Fruit fly (Drosophila melanogaster) whole organism, embryonic: Measurements from ENCODE around the gene NdufV3.

Experiments
- Abd-B ChIP-seq: fragments of 200-800 bp; sonication (Bioruptor generic); optimal IDR thresholded peaks from 2 replicates; lab custom pipeline; 2018; ENCODE audit warnings: missing biosample characterization, mild to moderate bottlenecking, missing genetic modification characterization, moderate library complexity
- Atf3 ChIP-seq: fragments of 200-800 bp; sonication (Bioruptor generic); optimal IDR thresholded peaks from 3 replicates; lab custom pipeline; 2016; ENCODE audit warnings: missing biosample characterization, missing genetic modification characterization
- BtbVII ChIP-seq: fragments of 200-800 bp; sonication (Bioruptor generic); optimal IDR thresholded peaks from 3 replicates; lab custom pipeline; 2017; ENCODE audit warnings: missing biosample characterization, mild to moderate bottlenecking, missing genetic modification characterization
- CG1024 ChIP-seq: fragments of 200-800 bp; sonication (Bioruptor generic); IDR thresholded peaks from 2 replicates; pipeline ENCODE4 v1.3.6; 2022; ENCODE audit warnings: missing biosample characterization, missing genetic modification characterization
- CG10321 ChIP-seq: fragments of 200-800 bp; sonication (Bioruptor generic); IDR thresholded peaks from 2 replicates; pipeline ENCODE4 v1.3.6; 2022; ENCODE audit warnings: missing biosample characterization, missing genetic modification characterization
- CG11085 ChIP-seq: fragments of 200-800 bp; sonication (Bioruptor generic); IDR thresholded peaks from 2 replicates; pipeline ENCODE4 v1.3.6; 2022; ENCODE audit warnings: missing biosample characterization, missing genetic modification characterization
- CG13123 ChIP-seq: fragments of 200-800 bp; sonication (Bioruptor generic); optimal IDR thresholded peaks from 2 replicates; lab custom pipeline; 2016; ENCODE audit warnings: missing biosample characterization, missing genetic modification characterization
- CG13424 ChIP-seq: fragments of 200-800 bp; sonication (Bioruptor generic); optimal IDR thresholded peaks from 2 replicates; lab custom pipeline; 2019; ENCODE audit warnings: missing biosample characterization, mild to moderate bottlenecking, missing genetic modification characterization, moderate library complexity
- CG14014 ChIP-seq: fragments of 200-800 bp; sonication (Bioruptor generic); IDR thresholded peaks from 2 replicates; pipeline ENCODE4 v1.3.6; 2022; ENCODE audit warnings: missing biosample characterization, missing genetic modification characterization
- CG1603 ChIP-seq: fragments of 200-800 bp; sonication (Bioruptor generic); optimal IDR thresholded peaks from 2 replicates; lab custom pipeline; 2019; ENCODE audit warnings: missing biosample characterization, mild to moderate bottlenecking, missing genetic modification characterization, moderate library complexity
- CG17912 ChIP-seq: fragments of 200-800 bp; sonication (Bioruptor generic); optimal IDR thresholded peaks from 2 replicates; lab custom pipeline; 2018; ENCODE audit warnings: missing biosample characterization, mild to moderate bottlenecking, missing genetic modification characterization
- CG34224 ChIP-seq: fragments of 200-800 bp; sonication (Bioruptor generic); IDR thresholded peaks from 3 replicates; pipeline ENCODE4 v1.3.6; 2022; ENCODE audit warnings: missing biosample characterization, missing genetic modification characterization; ENCODE audit not compliant: partially characterized antibody
- CG3726 ChIP-seq: fragments of 200-800 bp; sonication (Bioruptor generic); IDR thresholded peaks from 3 replicates; pipeline ENCODE4, ENCODE4 v1.3.6; 2022; ENCODE audit warnings: missing biosample characterization, missing genetic modification characterization
- CG3995 ChIP-seq: fragments of 200-800 bp; sonication (Bioruptor generic); optimal IDR thresholded peaks from 3 replicates; lab custom pipeline; 2016; ENCODE audit warnings: missing biosample characterization, missing genetic modification characterization
- CG6791 ChIP-seq: fragments of 200-800 bp; sonication (Bioruptor generic); IDR thresholded peaks from 3 replicates; pipeline ENCODE4 v1.3.6; 2022; ENCODE audit warnings: missing biosample characterization, missing genetic modification characterization; ENCODE audit not compliant: partially characterized antibody
- CG7786 ChIP-seq: fragments of 200-800 bp; sonication (Bioruptor generic); optimal IDR thresholded peaks from 2 replicates; lab custom pipeline; 2016; ENCODE audit warnings: missing biosample characterization, missing genetic modification characterization
- Chrac-16 ChIP-seq: fragments of 200-800 bp; sonication (Bioruptor generic); optimal IDR thresholded peaks from 3 replicates; lab custom pipeline; 2016; ENCODE audit warnings: missing biosample characterization, missing genetic modification characterization
- Dbx ChIP-seq: fragments of 200-800 bp; sonication (Bioruptor generic); IDR thresholded peaks from 3 replicates; pipeline ENCODE4 v1.3.6; 2022; ENCODE audit warnings: missing biosample characterization, missing genetic modification characterization
- E2f2 ChIP-seq: fragments of 200-800 bp; sonication (Bioruptor generic); IDR thresholded peaks from 2 replicates; pipeline ENCODE4 v1.3.6; 2022; ENCODE audit warnings: missing biosample characterization, missing genetic modification characterization
- H2.0 ChIP-seq: fragments of 200-800 bp; sonication (Bioruptor generic); IDR thresholded peaks from 2 replicates; pipeline ENCODE4 v1.3.6; 2022; ENCODE audit warnings: missing biosample characterization, missing genetic modification characterization
- HLH3B ChIP-seq: fragments of 200-800 bp; sonication (Bioruptor generic); IDR thresholded peaks from 2 replicates; pipeline ENCODE4 v1.3.6; 2022; ENCODE audit warnings: missing biosample characterization, missing genetic modification characterization
- HmgD ChIP-seq: fragments of 200-800 bp; sonication (Bioruptor generic); optimal IDR thresholded peaks from 3 replicates; lab custom pipeline; 2016; ENCODE audit warnings: missing biosample characterization, missing genetic modification characterization
- Hmx ChIP-seq: fragments of 200-800 bp; sonication (Bioruptor generic); optimal IDR thresholded peaks from 2 replicates; lab custom pipeline; 2016; ENCODE audit warnings: missing biosample characterization, missing genetic modification characterization
- Hsf ChIP-seq: fragments of 200-800 bp; sonication (Bioruptor generic); optimal IDR thresholded peaks from 3 replicates; lab custom pipeline; 2016; ENCODE audit warnings: missing biosample characterization, missing genetic modification characterization
- Lhr ChIP-seq: fragments of 200-800 bp; sonication (Bioruptor generic); optimal IDR thresholded peaks from 3 replicates; lab custom pipeline; 2017; ENCODE audit warnings: mild to moderate bottlenecking, missing biosample characterization, missing genetic modification reagents, missing genetic modification characterization
- NC2α ChIP-seq: fragments of 200-800 bp; sonication (Bioruptor generic); optimal IDR thresholded peaks from 2 replicates; lab custom pipeline; 2016; ENCODE audit warnings: missing biosample characterization, missing genetic modification characterization
- NFAT ChIP-seq: fragments of 200-800 bp; sonication (Bioruptor generic); IDR thresholded peaks from 2 replicates; pipeline ENCODE4 v1.3.6; 2022; ENCODE audit warnings: missing biosample characterization, missing genetic modification characterization
- Pdp1 ChIP-seq, 2 experiments: fragments of 200-800 bp; sonication (Bioruptor generic); optimal IDR thresholded peaks; 3 replicates each; lab custom pipeline; 2016; ENCODE audit warnings: missing biosample characterization in 2 of 2, missing genetic modification characterization in 2 of 2, mild to moderate bottlenecking in 1 of 2, moderate library complexity in 1 of 2
- Poxn ChIP-seq: fragments of 200-800 bp; sonication (Bioruptor generic); IDR thresholded peaks from 2 replicates; pipeline ENCODE4 v1.3.6; 2022; ENCODE audit warnings: missing biosample characterization, missing genetic modification characterization
- Ravus ChIP-seq: fragments of 200-800 bp; sonication (Bioruptor generic); IDR thresholded peaks from 2 replicates; pipeline ENCODE4 v1.3.6; 2022; ENCODE audit warnings: missing biosample characterization, missing genetic modification characterization
- Side ChIP-seq: fragments of 200-800 bp; sonication (Bioruptor generic); optimal IDR thresholded peaks from 2 replicates; lab custom pipeline; 2016; ENCODE audit warnings: missing biosample characterization, missing genetic modification characterization
- Six4 ChIP-seq: fragments of 200-800 bp; sonication (Bioruptor generic); optimal IDR thresholded peaks from 2 replicates; lab custom pipeline; 2016; ENCODE audit warnings: missing biosample characterization, missing genetic modification characterization
- br ChIP-seq: fragments of >200 bp; optimal IDR thresholded peaks from 2 replicates; lab custom pipeline; 2017
- cad ChIP-seq: fragments of >200 bp; optimal IDR thresholded peaks from 2 replicates; lab custom pipeline; 2017; ENCODE audit warnings: missing biosample characterization, missing genetic modification characterization
- cg ChIP-seq: fragments of 200-800 bp; sonication (Bioruptor generic); optimal IDR thresholded peaks from 3 replicates; lab custom pipeline; 2019; ENCODE audit warnings: missing biosample characterization, mild to moderate bottlenecking, missing genetic modification characterization, moderate library complexity
- cwo ChIP-seq: fragments of 200-800 bp; sonication (Bioruptor generic); optimal IDR thresholded peaks from 3 replicates; lab custom pipeline; 2017; ENCODE audit warnings: missing biosample characterization, missing genetic modification characterization, mild to moderate bottlenecking, moderate library complexity, missing genetic modification reagents
- danr ChIP-seq: fragments of 200-800 bp; sonication (Bioruptor generic); IDR thresholded peaks from 2 replicates; pipeline ENCODE4 v1.3.6; 2022; ENCODE audit warnings: missing biosample characterization, missing genetic modification characterization
- dati ChIP-seq: fragments of 200-800 bp; sonication (Bioruptor generic); IDR thresholded peaks from 2 replicates; pipeline ENCODE4 v1.3.6; 2022; ENCODE audit warnings: missing biosample characterization, missing genetic modification characterization
- dmrt99B ChIP-seq: fragments of 200-800 bp; sonication (Bioruptor generic); optimal IDR thresholded peaks from 2 replicates; lab custom pipeline; 2018; ENCODE audit warnings: missing biosample characterization, mild to moderate bottlenecking, missing genetic modification characterization, moderate library complexity
- fru ChIP-seq: fragments of >200 bp; optimal IDR thresholded peaks from 2 replicates; lab custom pipeline; 2017
- gro ChIP-seq: fragments of 200-800 bp; sonication (Bioruptor generic); optimal IDR thresholded peaks from 2 replicates; lab custom pipeline; 2016; ENCODE audit warnings: missing biosample characterization, missing genetic modification characterization
- jing ChIP-seq: fragments of 200-800 bp; sonication (Bioruptor generic); optimal IDR thresholded peaks from 2 replicates; lab custom pipeline; 2018; ENCODE audit warnings: missing biosample characterization, mild to moderate bottlenecking, missing genetic modification characterization
- lilli ChIP-seq: fragments of 200-800 bp; sonication (Bioruptor generic); optimal IDR thresholded peaks from 3 replicates; lab custom pipeline; 2016; ENCODE audit warnings: missing biosample characterization, missing genetic modification characterization
- onecut ChIP-seq: fragments of 200-800 bp; sonication (Bioruptor generic); IDR thresholded peaks from 2 replicates; pipeline ENCODE4 v1.3.6; 2022; ENCODE audit warnings: missing biosample characterization, missing genetic modification characterization
- p53 ChIP-seq: fragments of 200-800 bp; sonication (Bioruptor generic); optimal IDR thresholded peaks from 2 replicates; lab custom pipeline; 2016; ENCODE audit warnings: missing biosample characterization, missing genetic modification characterization
- repo ChIP-seq: fragments of 200-800 bp; sonication (Bioruptor generic); optimal IDR thresholded peaks from 2 replicates; lab custom pipeline; 2016; ENCODE audit warnings: missing biosample characterization, missing genetic modification characterization
- row ChIP-seq: fragments of 200-800 bp; sonication (Bioruptor generic); IDR thresholded peaks from 3 replicates; pipeline ENCODE4 v1.3.6; 2022; ENCODE audit warnings: missing biosample characterization, missing genetic modification characterization
- salm ChIP-seq: fragments of 200-800 bp; sonication (Bioruptor generic); optimal IDR thresholded peaks from 2 replicates; lab custom pipeline; 2018; ENCODE audit warnings: missing biosample characterization, mild to moderate bottlenecking, missing genetic modification characterization
- trem ChIP-seq: fragments of 200-800 bp; optimal IDR thresholded peaks from 3 replicates; lab custom pipeline; 2019; ENCODE audit warnings: missing biosample characterization, mild to moderate bottlenecking, missing genetic modification characterization, moderate library complexity
- tx ChIP-seq: fragments of 200-800 bp; sonication (Bioruptor generic); optimal IDR thresholded peaks from 2 replicates; lab custom pipeline; 2016; ENCODE audit warnings: missing biosample characterization, missing genetic modification characterization
- vnd ChIP-seq: fragments of 200-800 bp; sonication (Bioruptor generic); IDR thresholded peaks from 3 replicates; pipeline ENCODE4 v1.3.6; 2022; ENCODE audit warnings: missing biosample characterization, missing genetic modification characterization; ENCODE audit not compliant: partially characterized antibody
- wek ChIP-seq: fragments of 200-800 bp; sonication (Bioruptor generic); optimal IDR thresholded peaks from 3 replicates; lab custom pipeline; 2018; ENCODE audit warnings: missing biosample characterization, mild to moderate bottlenecking, missing genetic modification characterization, moderate library complexity
- yki ChIP-seq: fragments of >200 bp; optimal IDR thresholded peaks from 3 replicates; lab custom pipeline; 2018
- zf30C ChIP-seq: fragments of 200-800 bp; sonication (Bioruptor generic); optimal IDR thresholded peaks from 3 replicates; lab custom pipeline; 2018; ENCODE audit warnings: missing biosample characterization, mild to moderate bottlenecking, missing genetic modification characterization

The NdufV3 gene

DNA sequence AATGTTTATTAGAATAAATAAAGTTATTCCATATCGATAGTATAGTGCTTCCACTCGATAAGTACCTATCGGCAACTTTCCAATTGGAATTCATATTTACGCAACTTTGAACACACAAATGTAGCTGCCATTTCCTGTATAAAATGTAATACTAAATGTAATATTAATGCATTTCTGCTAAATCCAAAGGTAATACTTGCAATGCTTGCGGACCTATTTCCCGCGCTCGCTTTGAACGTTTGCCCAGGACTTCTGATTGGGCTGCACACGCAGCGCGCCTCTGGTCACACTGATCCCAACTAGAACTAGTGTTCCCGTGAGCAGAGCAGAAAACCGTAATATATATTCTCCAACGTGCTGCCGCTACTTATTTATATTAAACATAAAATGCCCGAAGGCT is 19.6 kb downstream of the NdufV3 start, which contains the start of gene dlg1 (continued):
- no peak for TF ChIP-seq CG17912
- TF ChIP-seq H2.0 (GFP tag; lab: Robert Waterston, UW) = no peak
- no peak for TF ChIP-seq NFAT (GFP tag; lab: Robert Waterston, UW)
- TF ChIP-seq Dbx (GFP tag; lab: Robert Waterston, UW) = no peak
- no peak for TF ChIP-seq gro
- no peak for TF ChIP-seq CG11085 (GFP tag; lab: Robert Waterston, UW)
- no peak for TF ChIP-seq Side
- TF ChIP-seq Ravus = no peak
- TF ChIP-seq CG3995 = peak; percentile 73
- TF ChIP-seq salm (tag; lab: Kevin White, UChicago) = no peak
- TF ChIP-seq cwo (GFP tag; lab: Kevin White, UChicago) = no peak
- no peak for TF ChIP-seq BtbVII (GFP tag; lab: Kevin White, UChicago)
- no peak for TF ChIP-seq CG7786 (GFP tag; lab: Kevin White, UChicago)
- TF ChIP-seq Hmx = no peak
- no peak for TF ChIP-seq fru (lab: Kevin White, UChicago)
- peak; percentile 8 for TF ChIP-seq lilli
- TF ChIP-seq dmrt99B (tag; lab: Kevin White, UChicago) = no peak
- no peak for TF ChIP-seq cad (GFP tag; lab: Kevin White, UChicago)
- peak; percentile 56; the same call in 2 of the 3 replicates for TF ChIP-seq vnd (GFP tag; lab: Robert Waterston, UW)
- TF ChIP-seq zf30C (GFP tag; lab: Kevin White, UChicago) = no peak
- peak; percentile 83 for TF ChIP-seq E2f2
- no peak for TF ChIP-seq cg (GFP tag; lab: Kevin White, UChicago)
- no peak for TF ChIP-seq Lhr (GFP tag; lab: Kevin White, UChicago)
- peak; percentile 33; the same call in 1 of the 3 replicates for TF ChIP-seq row
- TF ChIP-seq HLH3B (GFP tag; lab: Robert Waterston, UW) = no peak
- no peak for TF ChIP-seq jing (GFP tag; lab: Kevin White, UChicago)
- TF ChIP-seq Hsf = no peak
- no peak for TF ChIP-seq HmgD (GFP tag; lab: Kevin White, UChicago)
- TF ChIP-seq tx (GFP tag; lab: Kevin White, UChicago) = no peak
- peak; percentile 49; the same call in 1 of the 3 replicates for TF ChIP-seq CG6791
- TF ChIP-seq Atf3 = no peak
- TF ChIP-seq Poxn (GFP tag; lab: Robert Waterston, UW) = no peak
- no peak for TF ChIP-seq CG1603
- TF ChIP-seq wek = no peak
- TF ChIP-seq p53 (GFP tag; lab: Kevin White, UChicago) = no peak
- TF ChIP-seq CG34224 (GFP tag; lab: Robert Waterston, UW) = peak; percentile 73; the same call in 2 of the 3 replicates
- TF ChIP-seq CG3726 = no peak
- no peak for TF ChIP-seq repo (GFP tag; lab: Kevin White, UChicago)
- no peak for TF ChIP-seq br
- no peak for TF ChIP-seq dati (GFP tag; lab: Robert Waterston, UW)
- TF ChIP-seq NC2α (GFP tag; lab: Kevin White, UChicago) = no peak
- no peak for TF ChIP-seq onecut (GFP tag; lab: Robert Waterston, UW)
- TF ChIP-seq Chrac-16 (GFP tag; lab: Kevin White, UChicago) = no peak
- TF ChIP-seq CG13424 (tag; lab: Kevin White, UChicago) = no peak
- TF ChIP-seq trem (tag; lab: Kevin White, UChicago) = peak; percentile 37
- no peak for TF ChIP-seq CG14014
- TF ChIP-seq Six4 (GFP tag; lab: Kevin White, UChicago) = no peak
- peak in 1 of 2 experiments; percentile 52 for TF ChIP-seq Pdp1 (GFP tag; optimal IDR thresholded peaks at IDR 0.05; lab: Kevin White, UChicago)
- TF ChIP-seq CG1024 (GFP tag; lab: Robert Waterston, UW) = no peak
- no peak for TF ChIP-seq CG10321 (GFP tag; lab: Robert Waterston, UW)
- no peak for TF ChIP-seq yki (lab: Kevin White, UChicago)
- TF ChIP-seq CG13123 (GFP tag; lab: Kevin White, UChicago) = no peak
- TF ChIP-seq danr = no peak
- TF ChIP-seq Abd-B (GFP tag; lab: Kevin White, UChicago) = no peak
